Worm (Caenorhabditis elegans) whole organism, L3 larva: ENCODE data around the gene F20C5.11.
A peak's percentile ranks its signal among the peaks of the same experiment; 100 is the strongest.

ENCODE experiments used
- ama-1 ChIP-seq: fragments of 150-350 bp; optimal IDR thresholded peaks from 2 replicates; lab custom pipeline; 2018
- egl-27 ChIP-seq: sonication (generic microtip); optimal IDR thresholded peaks from 4 replicates; lab custom pipeline; 2017; ENCODE audit warnings: missing biosample characterization, missing genetic modification reagents, missing genetic modification characterization
- elt-1 ChIP-seq: fragments of 150-350 bp; optimal IDR thresholded peaks from 2 replicates; lab custom pipeline; 2014; ENCODE audit warnings: missing biosample characterization, missing genetic modification characterization
- fkh-10 ChIP-seq: sonication (generic microtip); optimal IDR thresholded peaks from 2 replicates; lab custom pipeline; 2017; ENCODE audit warnings: missing biosample characterization, missing genetic modification reagents, missing genetic modification characterization
- nfya-1 ChIP-seq: sonication (generic microtip); optimal IDR thresholded peaks from 2 replicates; lab custom pipeline; 2017; ENCODE audit warnings: missing genetic modification characterization, mild to moderate bottlenecking, missing compliant biosample characterization, antibody characterized with exemption, moderate library complexity; ENCODE audit not compliant: insufficient read depth
- nhr-11 ChIP-seq: fragments of 150-350 bp; optimal IDR thresholded peaks from 2 replicates; lab custom pipeline; 2014; ENCODE audit warnings: missing biosample characterization, missing genetic modification characterization
- nhr-237 ChIP-seq: fragments of 150-350 bp; optimal IDR thresholded peaks from 2 replicates; lab custom pipeline; 2014; ENCODE audit warnings: missing biosample characterization, missing genetic modification characterization
- nhr-67 ChIP-seq: fragments of 150-350 bp; optimal IDR thresholded peaks from 2 replicates; lab custom pipeline; 2014; ENCODE audit warnings: missing biosample characterization, missing genetic modification characterization
- nhr-77 ChIP-seq: fragments of 150-350 bp; optimal IDR thresholded peaks from 2 replicates; lab custom pipeline; 2014; ENCODE audit warnings: missing biosample characterization, missing genetic modification characterization
- sea-2 ChIP-seq: fragments of 150-350 bp; sonication (generic microtip); optimal IDR thresholded peaks from 4 replicates; lab custom pipeline; 2014; ENCODE audit warnings: missing biosample characterization, missing genetic modification reagents, missing genetic modification characterization
- tbx-2 ChIP-seq: sonication (generic microtip); optimal IDR thresholded peaks from 2 replicates; lab custom pipeline; 2016; ENCODE audit warnings: mild to moderate bottlenecking, missing genetic modification characterization, missing compliant biosample characterization
- unc-39 ChIP-seq: sonication (generic microtip); optimal IDR thresholded peaks from 4 replicates; lab custom pipeline; 2017; ENCODE audit warnings: missing biosample characterization, missing genetic modification characterization
- zag-1 ChIP-seq: fragments of 150-350 bp; optimal IDR thresholded peaks from 2 replicates; lab custom pipeline; 2014; ENCODE audit warnings: missing biosample characterization, missing genetic modification characterization
- ztf-4 ChIP-seq: fragments of 150-350 bp; optimal IDR thresholded peaks from 2 replicates; lab custom pipeline; 2014; ENCODE audit warnings: missing biosample characterization, missing genetic modification characterization

DNA sequence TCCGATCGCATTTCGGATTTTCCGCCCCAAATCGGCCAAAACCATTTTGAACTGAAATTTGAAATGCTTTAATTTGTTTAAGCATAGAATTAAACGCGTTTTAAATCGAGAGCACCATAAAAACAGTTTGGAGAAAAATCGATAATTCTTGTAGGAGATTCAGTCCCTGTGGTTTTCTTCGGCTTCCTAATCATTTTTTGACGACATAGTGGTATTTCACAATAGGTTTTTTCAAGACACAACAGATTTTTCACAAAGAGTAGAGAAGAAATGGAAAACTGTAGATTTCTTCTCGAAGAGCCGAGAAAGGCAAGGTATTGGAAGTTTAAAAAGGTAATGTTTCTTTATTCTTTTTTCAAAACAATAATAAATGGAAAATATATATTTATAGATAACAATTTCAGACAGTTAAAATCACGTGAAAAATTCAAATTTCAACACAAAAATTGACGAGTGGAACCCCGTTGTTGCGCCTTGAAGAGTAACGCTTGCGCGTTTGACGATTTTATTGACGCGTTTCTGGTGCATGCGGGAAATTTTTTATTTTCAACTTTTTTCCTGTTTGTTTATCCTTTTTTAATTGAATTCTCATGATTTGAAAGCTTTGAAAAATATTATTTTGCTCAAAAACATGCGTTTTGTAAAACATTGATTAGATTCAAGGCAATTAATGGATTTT, 18.0 kb downstream of the F20C5.11 start, which contains the start of gene F21D5.7:
- TF ChIP-seq ama-1 = no peak
- no peak for TF ChIP-seq fkh-10
- no peak for TF ChIP-seq elt-1
- no peak for TF ChIP-seq zag-1 (tag; lab: Kevin White, UChicago)
- peak; percentile 9 for TF ChIP-seq egl-27
- no peak for TF ChIP-seq nhr-237 (tag; lab: Kevin White, UChicago)
- peak; percentile 84 for TF ChIP-seq nfya-1 (tag; lab: Kevin White, UChicago)
- no peak for TF ChIP-seq unc-39 (tag; lab: Kevin White, UChicago)
- TF ChIP-seq ztf-4 (tag; lab: Kevin White, UChicago) = no peak
- TF ChIP-seq sea-2 (GFP tag; lab: Kevin White, UChicago) = no peak
- TF ChIP-seq nhr-11 = no peak
- TF ChIP-seq nhr-67 = no peak
- no peak for TF ChIP-seq tbx-2
- TF ChIP-seq nhr-77 = no peak
